Fruit fly (Drosophila melanogaster) whole organism, embryonic: Measurements from ENCODE around the gene CG32767.
A peak's percentile ranks its signal among the peaks of the same experiment; 100 is the strongest.

ENCODE experiments used
- Abd-B ChIP-seq: fragments of 200-800 bp; sonication (Bioruptor generic); optimal IDR thresholded peaks from 2 replicates; lab custom pipeline; 2018; ENCODE audit warnings: missing biosample characterization, mild to moderate bottlenecking, missing genetic modification characterization, moderate library complexity
- Antp ChIP-seq: fragments of 200-800 bp; sonication (Bioruptor generic); optimal IDR thresholded peaks from 3 replicates; lab custom pipeline; 2016; ENCODE audit warnings: missing biosample characterization, missing genetic modification characterization
- Bgb ChIP-seq: fragments of 200-800 bp; sonication (Bioruptor generic); IDR thresholded peaks from 2 replicates; pipeline ENCODE4 v1.3.6; 2022; ENCODE audit warnings: missing biosample characterization, missing genetic modification characterization; ENCODE audit not compliant: partially characterized antibody
- CG10959 ChIP-seq: fragments of 200-800 bp; sonication (Bioruptor generic); IDR thresholded peaks from 2 replicates; pipeline ENCODE4 v1.3.6; 2022; ENCODE audit warnings: missing biosample characterization, missing genetic modification characterization
- CG11696 ChIP-seq: fragments of 200-800 bp; sonication (Bioruptor generic); IDR thresholded peaks from 2 replicates; pipeline ENCODE4 v1.3.6; 2022; ENCODE audit warnings: missing biosample characterization, missing genetic modification characterization
- CG12299 ChIP-seq: fragments of 200-800 bp; sonication (Bioruptor generic); optimal IDR thresholded peaks from 2 replicates; lab custom pipeline; 2018; ENCODE audit warnings: missing biosample characterization, mild to moderate bottlenecking, missing genetic modification characterization
- CG12659 ChIP-seq: fragments of 200-800 bp; sonication (Bioruptor generic); optimal IDR thresholded peaks from 3 replicates; lab custom pipeline; 2017; ENCODE audit warnings: mild to moderate bottlenecking, missing biosample characterization, missing genetic modification reagents, missing genetic modification characterization
- CG13123 ChIP-seq: fragments of 200-800 bp; sonication (Bioruptor generic); optimal IDR thresholded peaks from 2 replicates; lab custom pipeline; 2016; ENCODE audit warnings: missing biosample characterization, missing genetic modification characterization
- CG15073 ChIP-seq: fragments of 200-800 bp; sonication (Bioruptor generic); optimal IDR thresholded peaks from 2 replicates; lab custom pipeline; 2016; ENCODE audit warnings: missing biosample characterization, missing genetic modification characterization
- CG15696 ChIP-seq: fragments of 200-800 bp; sonication (Bioruptor generic); optimal IDR thresholded peaks from 2 replicates; lab custom pipeline; 2019; ENCODE audit warnings: missing biosample characterization, mild to moderate bottlenecking, missing genetic modification characterization, moderate library complexity
- CG1602 ChIP-seq: fragments of 200-800 bp; sonication (Bioruptor generic); optimal IDR thresholded peaks from 3 replicates; lab custom pipeline; 2016; ENCODE audit warnings: missing biosample characterization, missing genetic modification characterization
- CG1603 ChIP-seq: fragments of 200-800 bp; sonication (Bioruptor generic); optimal IDR thresholded peaks from 2 replicates; lab custom pipeline; 2019; ENCODE audit warnings: missing biosample characterization, mild to moderate bottlenecking, missing genetic modification characterization, moderate library complexity
- CG16779 ChIP-seq: fragments of 200-800 bp; sonication (Bioruptor generic); IDR thresholded peaks from 2 replicates; pipeline ENCODE4 v1.3.6; 2022; ENCODE audit warnings: missing biosample characterization, missing genetic modification characterization
- CG17186 ChIP-seq: fragments of 200-800 bp; sonication (Bioruptor generic); optimal IDR thresholded peaks from 3 replicates; lab custom pipeline; 2017; ENCODE audit warnings: missing biosample characterization, missing genetic modification reagents, missing genetic modification characterization
- CG17385 ChIP-seq: fragments of 200-800 bp; sonication (Bioruptor generic); optimal IDR thresholded peaks from 3 replicates; lab custom pipeline; 2018; ENCODE audit warnings: missing biosample characterization, mild to moderate bottlenecking, missing genetic modification characterization
- CG2889 ChIP-seq: fragments of 200-800 bp; sonication (Bioruptor generic); IDR thresholded peaks from 3 replicates; pipeline ENCODE4 v1.3.6; 2022; ENCODE audit warnings: missing biosample characterization, missing genetic modification characterization
- CG33213 ChIP-seq: fragments of 200-800 bp; sonication (Bioruptor generic); optimal IDR thresholded peaks from 3 replicates; lab custom pipeline; 2016; ENCODE audit warnings: missing biosample characterization, missing genetic modification characterization
- CG3407 ChIP-seq: fragments of 200-800 bp; sonication (Bioruptor generic); optimal IDR thresholded peaks from 2 replicates; lab custom pipeline; 2018; ENCODE audit warnings: missing biosample characterization, mild to moderate bottlenecking, missing genetic modification characterization
- CG3838 ChIP-seq: fragments of 200-800 bp; sonication (Bioruptor generic); optimal IDR thresholded peaks from 3 replicates; lab custom pipeline; 2016; ENCODE audit warnings: missing biosample characterization, missing genetic modification characterization
- CG5245 ChIP-seq: fragments of 200-800 bp; sonication (Bioruptor generic); optimal IDR thresholded peaks from 3 replicates; lab custom pipeline; 2016; ENCODE audit warnings: missing biosample characterization, missing genetic modification characterization
- CG8924 ChIP-seq: fragments of 200-800 bp; optimal IDR thresholded peaks from 3 replicates; lab custom pipeline; 2019; ENCODE audit warnings: missing biosample characterization, mild to moderate bottlenecking, missing genetic modification characterization, moderate library complexity
- D ChIP-seq, 2 experiments: fragments of 200-800 bp in 1 of 2; fragments of >200 bp in 1 of 2; sonication (Bioruptor generic) in 1 of 2; optimal IDR thresholded peaks; 2 replicates in 1 of 2; 3 replicates in 1 of 2; lab custom pipeline; 2017; ENCODE audit warnings: mild to moderate bottlenecking in 1 of 2, missing biosample characterization in 1 of 2, missing genetic modification characterization in 1 of 2, missing genetic modification reagents in 1 of 2
- D19B ChIP-seq: fragments of 200-800 bp; sonication (Bioruptor generic); optimal IDR thresholded peaks from 2 replicates; lab custom pipeline; 2017; ENCODE audit warnings: missing biosample characterization, mild to moderate bottlenecking, missing genetic modification characterization
- Dip2 ChIP-seq: fragments of 200-800 bp; sonication (Bioruptor generic); IDR thresholded peaks from 2 replicates; pipeline ENCODE4 v1.3.6; 2022; ENCODE audit warnings: missing biosample characterization, missing genetic modification characterization
- Dll ChIP-seq: fragments of 200-800 bp; sonication (Bioruptor generic); IDR thresholded peaks from 4 replicates; pipeline ENCODE4 v1.3.6; 2022; ENCODE audit warnings: missing biosample characterization, missing genetic modification characterization; ENCODE audit not compliant: partially characterized antibody
- Fer2 ChIP-seq: fragments of 200-800 bp; sonication (Bioruptor generic); optimal IDR thresholded peaks from 2 replicates; lab custom pipeline; 2018; ENCODE audit warnings: missing biosample characterization, mild to moderate bottlenecking, missing genetic modification characterization, moderate library complexity
- H15 ChIP-seq: fragments of 200-800 bp; sonication (Bioruptor generic); IDR thresholded peaks from 3 replicates; pipeline ENCODE4 v1.3.6; 2022; ENCODE audit warnings: missing biosample characterization, missing genetic modification characterization
- H2.0 ChIP-seq: fragments of 200-800 bp; sonication (Bioruptor generic); IDR thresholded peaks from 2 replicates; pipeline ENCODE4 v1.3.6; 2022; ENCODE audit warnings: missing biosample characterization, missing genetic modification characterization
- Lpt ChIP-seq: fragments of >200 bp; optimal IDR thresholded peaks from 2 replicates; lab custom pipeline; 2018; ENCODE audit warnings: missing biosample characterization, missing genetic modification characterization
- Nf-YC ChIP-seq: fragments of 200-800 bp; optimal IDR thresholded peaks from 3 replicates; lab custom pipeline; 2019; ENCODE audit warnings: missing biosample characterization, mild to moderate bottlenecking, missing genetic modification characterization, moderate library complexity
- Pdp1 ChIP-seq, 2 experiments: fragments of 200-800 bp; sonication (Bioruptor generic); optimal IDR thresholded peaks; 3 replicates each; lab custom pipeline; 2016; ENCODE audit warnings: missing biosample characterization in 2 of 2, missing genetic modification characterization in 2 of 2, mild to moderate bottlenecking in 1 of 2, moderate library complexity in 1 of 2
- Sry-β ChIP-seq: fragments of 200-800 bp; sonication (Bioruptor generic); optimal IDR thresholded peaks from 2 replicates; lab custom pipeline; 2018; ENCODE audit warnings: missing biosample characterization, mild to moderate bottlenecking, missing genetic modification characterization, moderate library complexity
- Taf1 ChIP-seq: fragments of 200-800 bp; sonication (Bioruptor generic); IDR thresholded peaks from 2 replicates; pipeline ENCODE4 v1.3.6; 2022; ENCODE audit warnings: missing biosample characterization, missing genetic modification characterization
- cad ChIP-seq: fragments of >200 bp; optimal IDR thresholded peaks from 2 replicates; lab custom pipeline; 2017; ENCODE audit warnings: missing biosample characterization, missing genetic modification characterization
- ci ChIP-seq: fragments of 200-800 bp; sonication (Bioruptor generic); IDR thresholded peaks from 3 replicates; pipeline ENCODE4 v1.3.6; 2022; ENCODE audit warnings: missing biosample characterization, missing genetic modification characterization
- ewg ChIP-seq: fragments of 200-800 bp; sonication (Bioruptor generic); optimal IDR thresholded peaks from 3 replicates; lab custom pipeline; 2017; ENCODE audit warnings: mild to moderate bottlenecking, missing biosample characterization, missing genetic modification reagents, missing genetic modification characterization
- fu2 ChIP-seq: fragments of 200-800 bp; sonication (Bioruptor generic); optimal IDR thresholded peaks from 2 replicates; lab custom pipeline; 2016; ENCODE audit warnings: missing biosample characterization, missing genetic modification characterization
- gem ChIP-seq: fragments of 200-800 bp; sonication (Bioruptor generic); optimal IDR thresholded peaks from 2 replicates; lab custom pipeline; 2019; ENCODE audit warnings: missing biosample characterization, mild to moderate bottlenecking, missing genetic modification characterization, moderate library complexity
- gfzf ChIP-seq: fragments of 200-800 bp; sonication (Bioruptor generic); optimal IDR thresholded peaks from 2 replicates; lab custom pipeline; 2016; ENCODE audit warnings: missing biosample characterization, mild to moderate bottlenecking, missing genetic modification characterization, moderate library complexity
- gsb ChIP-seq: fragments of 200-800 bp; sonication (Bioruptor generic); IDR thresholded peaks from 2 replicates; pipeline ENCODE4 v1.3.6; 2022; ENCODE audit warnings: missing biosample characterization, missing genetic modification characterization
- insv ChIP-seq, 2 experiments: fragments of 200-800 bp; sonication (Bioruptor generic); optimal IDR thresholded peaks; 3 replicates each; lab custom pipeline; 2016 to 2018; ENCODE audit warnings: missing biosample characterization in 2 of 2, missing genetic modification characterization in 2 of 2
- ken ChIP-seq: fragments of 200-800 bp; sonication (Bioruptor generic); IDR thresholded peaks from 3 replicates; pipeline ENCODE4 v1.3.6; 2022; ENCODE audit warnings: missing biosample characterization, missing genetic modification characterization
- lola ChIP-seq, 3 experiments: fragments of >200 bp in 2 of 3; fragments of 200-800 bp in 1 of 3; sonication (Bioruptor generic) in 1 of 3; optimal IDR thresholded peaks; 2 replicates each; lab custom pipeline; 2017 to 2019; ENCODE audit warnings: missing biosample characterization in 3 of 3, missing genetic modification characterization in 3 of 3, mild to moderate bottlenecking in 1 of 3, moderate library complexity in 1 of 3
- luna ChIP-seq: fragments of 200-800 bp; sonication (Bioruptor generic); optimal IDR thresholded peaks from 2 replicates; lab custom pipeline; 2016; ENCODE audit warnings: missing biosample characterization, missing genetic modification characterization
- maf-S ChIP-seq: fragments of 200-800 bp; sonication (Bioruptor generic); optimal IDR thresholded peaks from 2 replicates; lab custom pipeline; 2016; ENCODE audit warnings: missing biosample characterization, missing genetic modification characterization
- nerfin-1 ChIP-seq: fragments of 200-800 bp; sonication (Bioruptor generic); optimal IDR thresholded peaks from 3 replicates; lab custom pipeline; 2019; ENCODE audit warnings: missing biosample characterization, mild to moderate bottlenecking, missing genetic modification characterization, moderate library complexity
- nom ChIP-seq: fragments of 200-800 bp; sonication (Bioruptor generic); optimal IDR thresholded peaks from 2 replicates; lab custom pipeline; 2017; ENCODE audit warnings: missing biosample characterization, missing genetic modification characterization, mild to moderate bottlenecking, moderate library complexity, missing genetic modification reagents
- pum ChIP-seq: fragments of 200-800 bp; sonication (Bioruptor generic); optimal IDR thresholded peaks from 2 replicates; lab custom pipeline; 2016; ENCODE audit warnings: missing biosample characterization, missing genetic modification characterization
- stwl ChIP-seq: fragments of 200-800 bp; sonication (Bioruptor generic); optimal IDR thresholded peaks from 3 replicates; lab custom pipeline; 2018; ENCODE audit warnings: missing biosample characterization, mild to moderate bottlenecking, missing genetic modification characterization, moderate library complexity
- wor ChIP-seq: fragments of 200-800 bp; sonication (Bioruptor generic); IDR thresholded peaks from 2 replicates; pipeline ENCODE4 v1.3.6; 2022; ENCODE audit warnings: missing biosample characterization, missing genetic modification characterization

The CG32767 gene

dm6 chrX:5093924-5094323 lies 9.4 kb upstream of the CG32767 start (continued):
- TF ChIP-seq wor (GFP tag; lab: Robert Waterston, UW), result peak; percentile 54; the same call in 1 of the 2 replicates
- TF ChIP-seq CG1603 (tag; lab: Kevin White, UChicago), result peak; percentile 58
- TF ChIP-seq CG10959 (GFP tag; lab: Robert Waterston, UW), result no peak
- peak; percentile 36 for TF ChIP-seq CG1602
- peak; percentile 59 for TF ChIP-seq CG12299 (tag; lab: Kevin White, UChicago)
- TF ChIP-seq gfzf (GFP tag; lab: Kevin White, UChicago), result no peak
- no peak for TF ChIP-seq CG33213 (GFP tag; lab: Kevin White, UChicago)
- 0 out of 2 replicates have a peak, but pooled peaks have one; percentile 26 for TF ChIP-seq CG11696
- TF ChIP-seq CG17385 (GFP tag; lab: Kevin White, UChicago), result peak; percentile 64
- TF ChIP-seq Antp (GFP tag; lab: Kevin White, UChicago), result peak; percentile 71
- no peak for TF ChIP-seq nom (GFP tag; lab: Kevin White, UChicago)
- peak; percentile 47 for TF ChIP-seq Abd-B (GFP tag; lab: Kevin White, UChicago)
- no peak for TF ChIP-seq Dll (GFP tag; lab: Robert Waterston, UW)
- TF ChIP-seq CG16779 (GFP tag; lab: Robert Waterston, UW), result no peak
- peak; percentile 5 for TF ChIP-seq CG13123
- peak; percentile 68 for TF ChIP-seq CG8924 (tag; lab: Kevin White, UChicago)
- 0 out of 2 replicates have a peak, but pooled peaks have one; percentile 21 for TF ChIP-seq Taf1 (GFP tag; lab: Robert Waterston, UW)
- no peak for TF ChIP-seq D (optimal IDR thresholded peaks at IDR 0.05; lab: Kevin White, UChicago)
- TF ChIP-seq D (GFP tag; optimal IDR thresholded peaks at IDR 0.05; lab: Kevin White, UChicago), result peak; percentile 69
- TF ChIP-seq CG3838 (GFP tag; lab: Kevin White, UChicago), result no peak
- TF ChIP-seq insv (GFP tag; optimal IDR thresholded peaks at IDR 0.05; lab: Kevin White, UChicago), result no peak
- TF ChIP-seq ken (GFP tag; lab: Robert Waterston, UW), result peak; percentile 59; the same call in 2 of the 3 replicates
- TF ChIP-seq Fer2 (tag; lab: Kevin White, UChicago), result peak; percentile 32
- peak; percentile 34 for TF ChIP-seq pum (GFP tag; lab: Kevin White, UChicago)
- peak in 1 of 3 experiments; percentile 55 for TF ChIP-seq lola (GFP tag; optimal IDR thresholded peaks at IDR 0.05; lab: Kevin White, UChicago)
- peak; percentile 60 for TF ChIP-seq fu2 (GFP tag; lab: Kevin White, UChicago)
- peak; percentile 53; the same call in 1 of the 3 replicates for TF ChIP-seq CG2889 (GFP tag; lab: Robert Waterston, UW)
- peak; percentile 83 for TF ChIP-seq gem (tag; lab: Kevin White, UChicago)
- no peak for TF ChIP-seq cad (GFP tag; lab: Kevin White, UChicago)
- TF ChIP-seq CG12659, result peak; percentile 70
- no peak for TF ChIP-seq CG17186 (GFP tag; lab: Kevin White, UChicago)
- no peak for TF ChIP-seq gsb (GFP tag; lab: Robert Waterston, UW)
- TF ChIP-seq Sry-β (GFP tag; lab: Kevin White, UChicago), result no peak
- TF ChIP-seq CG15696 (tag; lab: Kevin White, UChicago), result no peak
- peak; percentile 52 for TF ChIP-seq D19B (GFP tag; lab: Kevin White, UChicago)
- TF ChIP-seq ci (GFP tag; lab: Robert Waterston, UW), result peak; percentile 88
- no peak for TF ChIP-seq luna (GFP tag; lab: Kevin White, UChicago)
- TF ChIP-seq Dip2, result no peak
- TF ChIP-seq Lpt (GFP tag; lab: Kevin White, UChicago), result no peak
- TF ChIP-seq Nf-YC, result no peak
- TF ChIP-seq H15, result peak; percentile 49; the same call in 1 of the 3 replicates
- peak; percentile 60 for TF ChIP-seq H2.0 (GFP tag; lab: Robert Waterston, UW)
- peak; percentile 49 for TF ChIP-seq nerfin-1 (tag; lab: Kevin White, UChicago)
- TF ChIP-seq Bgb (GFP tag; lab: Robert Waterston, UW), result no peak
- no peak for TF ChIP-seq stwl (tag; lab: Kevin White, UChicago)
- peak; percentile 52 to 54 for TF ChIP-seq Pdp1 (GFP tag; optimal IDR thresholded peaks at IDR 0.05; lab: Kevin White, UChicago)
- peak; percentile 59 for TF ChIP-seq ewg
- TF ChIP-seq maf-S (GFP tag; lab: Kevin White, UChicago), result peak; percentile 44
- peak; percentile 59 for TF ChIP-seq CG3407
- no peak for TF ChIP-seq CG15073 (GFP tag; lab: Kevin White, UChicago)
- peak; percentile 68 for TF ChIP-seq CG5245 (GFP tag; lab: Kevin White, UChicago)
